Worm (Caenorhabditis elegans) whole organism, dauer: ENCODE data around the gene F26F4.2.

Source experiments
- unc-62 ChIP-seq: sonication (generic microtip); optimal IDR thresholded peaks from 2 replicates; lab custom pipeline; 2017; ENCODE audit warnings: missing biosample characterization, missing genetic modification reagents, missing genetic modification characterization

The F26F4.2 gene

ce11 chrIII:4930154-4930679, 19.2 kb downstream of the F26F4.2 start, which contains the start of gene set-2:
Gene set-2, minus strand, starts transcription at chrIII:4930204.
- no peak for TF ChIP-seq unc-62 (GFP tag; lab: Kevin White, UChicago)

DNA sequence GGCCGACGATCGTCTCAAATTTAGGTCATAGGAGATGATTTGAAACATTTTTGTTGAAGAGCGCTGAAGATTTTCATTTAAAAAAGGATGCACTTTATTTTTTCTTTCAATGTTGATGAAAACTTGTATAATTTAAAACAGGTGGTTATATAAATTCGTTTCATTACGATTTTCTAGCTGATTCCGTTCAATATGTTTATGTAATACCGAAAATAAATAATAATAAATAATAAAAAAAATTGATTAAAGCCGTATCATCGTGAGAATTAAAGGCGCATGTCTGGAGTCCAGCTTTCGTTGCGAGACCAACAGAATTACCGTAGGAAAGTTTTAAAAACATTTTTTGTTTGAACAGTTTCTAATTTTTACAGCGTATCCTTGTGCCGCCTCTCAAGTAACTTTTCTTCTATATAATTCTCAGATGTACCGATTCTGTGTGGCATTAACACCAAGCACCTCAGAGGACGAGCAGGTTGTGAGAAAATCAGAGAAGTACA, 21.2 kb downstream of the F26F4.2 start, which contains the start of the genes C26E6.12 and eri-9:
Gene C26E6.12 (minus strand): TSS at position 51 of the 497 bp plus-strand sequence.
Gene eri-9 (plus strand): TSS at position 248 of the 497 bp plus-strand sequence.
- TF ChIP-seq unc-62 (GFP tag; lab: Kevin White, UChicago), result no peak

DNA sequence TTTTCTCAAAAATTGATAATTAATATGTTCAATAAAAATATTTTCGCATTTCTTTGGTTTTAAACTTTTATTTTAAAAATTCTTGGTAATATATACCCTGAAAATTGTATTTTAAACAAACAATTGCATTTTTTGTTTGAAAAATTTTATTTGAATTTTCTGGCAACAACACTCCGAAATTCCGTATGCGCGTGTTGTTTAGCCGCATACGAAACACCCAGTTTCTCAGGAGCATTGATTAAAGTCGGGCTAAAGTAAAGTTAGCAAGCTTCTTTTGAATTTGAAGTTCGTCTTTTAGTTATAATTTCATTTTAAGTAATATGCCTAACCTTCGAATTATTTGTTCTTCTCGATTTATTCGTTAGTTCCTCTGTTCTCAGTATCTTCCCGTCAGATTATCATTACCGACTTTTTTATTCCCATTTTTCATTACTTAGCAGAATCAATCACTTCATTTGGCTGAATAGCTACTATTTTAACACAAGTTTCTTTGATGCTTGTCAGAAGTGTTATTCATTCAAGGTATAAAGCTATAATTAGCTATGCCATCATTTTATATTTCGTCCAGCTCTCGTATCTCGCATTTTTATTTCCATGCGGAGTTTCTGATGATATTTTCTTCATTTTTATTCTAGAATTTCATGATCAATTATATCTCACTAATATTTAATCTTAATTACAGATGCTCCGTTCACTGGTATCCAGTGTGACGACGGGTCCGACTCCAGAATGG, 24.0 kb downstream of the F26F4.2 start, which contains the start of gene mrps-18C:
Gene mrps-18C (plus strand): TSS at position 683 of the 733 bp plus-strand sequence.
- TF ChIP-seq unc-62 (GFP tag; lab: Kevin White, UChicago), result no peak

DNA sequence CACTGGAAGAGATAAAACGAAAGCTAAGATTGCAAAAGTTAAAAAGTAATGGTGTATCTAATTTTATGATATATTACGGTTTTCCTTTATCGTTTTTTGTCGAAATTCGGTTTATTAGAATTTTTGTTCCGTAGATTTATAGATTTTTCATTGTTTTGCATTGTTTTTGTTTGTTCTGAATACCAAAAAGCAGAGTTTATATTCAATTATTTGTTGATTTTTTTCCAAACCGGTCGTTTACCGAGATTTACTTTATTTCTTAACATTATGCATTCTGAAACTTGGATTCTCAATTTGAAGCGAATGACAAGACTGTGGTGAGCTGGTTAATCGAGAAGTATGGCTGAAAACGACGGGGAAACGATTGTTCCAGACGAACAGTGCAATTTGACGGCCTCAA, 26.0 kb downstream of the F26F4.2 start, which contains the start of gene fsn-1:
Gene fsn-1 (plus strand): TSS at position 301 of the 400 bp plus-strand sequence.
- no peak for TF ChIP-seq unc-62 (GFP tag; lab: Kevin White, UChicago)

ce11 chrIII:4939267-4939666, 28.2 kb downstream of the F26F4.2 start, which contains the start of gene rpb-2:
Gene rpb-2, plus strand, starts transcription at chrIII:4939567.
- no peak for TF ChIP-seq unc-62 (GFP tag; lab: Kevin White, UChicago)

- no peak for TF ChIP-seq unc-62 (GFP tag; lab: Kevin White, UChicago)
These were observed 33.2 kb downstream of the F26F4.2 start, which contains the start of gene ntl-9 for ce11 chrIII:4944213-4944612. Gene ntl-9, plus strand, starts transcription at chrIII:4944513.

- TF ChIP-seq unc-62 (GFP tag; lab: Kevin White, UChicago), result no peak
These were observed 36.3 kb downstream of the F26F4.2 start for ce11 chrIII:4947352-4947751.

DNA sequence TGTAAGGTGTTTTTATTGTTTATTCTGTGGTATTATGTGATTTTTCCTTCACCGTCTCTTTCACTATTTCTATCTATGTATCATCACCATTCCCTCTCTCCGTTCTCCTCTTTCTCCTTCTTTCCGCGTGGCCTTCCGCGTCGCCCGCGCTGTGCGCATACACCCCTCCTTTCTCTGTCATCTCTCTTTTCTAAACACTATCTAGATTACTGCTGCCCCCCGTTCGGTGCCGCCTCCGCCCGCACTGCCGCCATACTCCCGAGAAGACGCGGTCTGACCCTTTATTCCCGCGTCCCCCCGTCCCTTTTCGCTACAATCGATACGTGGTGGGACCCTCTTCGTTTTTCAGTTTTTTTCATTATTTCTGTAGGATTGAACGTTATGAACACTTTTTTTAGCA, 37.6 kb downstream of the F26F4.2 start:
- TF ChIP-seq unc-62 (GFP tag; lab: Kevin White, UChicago), result no peak

ce11 chrIII:4950345-4950744, 39.3 kb downstream of the F26F4.2 start:
- no peak for TF ChIP-seq unc-62 (GFP tag; lab: Kevin White, UChicago)

ce11 chrIII:4951210-4951609, 40.2 kb downstream of the F26F4.2 start:
- no peak for TF ChIP-seq unc-62 (GFP tag; lab: Kevin White, UChicago)

- TF ChIP-seq unc-62 (GFP tag; lab: Kevin White, UChicago), result no peak
These were observed 40.8 kb downstream of the F26F4.2 start, which contains the start of gene flh-2 for ce11 chrIII:4951824-4952223. Gene flh-2, plus strand, starts transcription at chrIII:4952124.

- TF ChIP-seq unc-62 (GFP tag; lab: Kevin White, UChicago), result no peak
These were observed 41.9 kb downstream of the F26F4.2 start for ce11 chrIII:4952970-4953369.

- no peak for TF ChIP-seq unc-62 (GFP tag; lab: Kevin White, UChicago)
These were observed 45.5 kb downstream of the F26F4.2 start, which contains the start of gene C26E6.1 for ce11 chrIII:4956566-4956965. Gene C26E6.1, plus strand, starts transcription at chrIII:4956866.

DNA sequence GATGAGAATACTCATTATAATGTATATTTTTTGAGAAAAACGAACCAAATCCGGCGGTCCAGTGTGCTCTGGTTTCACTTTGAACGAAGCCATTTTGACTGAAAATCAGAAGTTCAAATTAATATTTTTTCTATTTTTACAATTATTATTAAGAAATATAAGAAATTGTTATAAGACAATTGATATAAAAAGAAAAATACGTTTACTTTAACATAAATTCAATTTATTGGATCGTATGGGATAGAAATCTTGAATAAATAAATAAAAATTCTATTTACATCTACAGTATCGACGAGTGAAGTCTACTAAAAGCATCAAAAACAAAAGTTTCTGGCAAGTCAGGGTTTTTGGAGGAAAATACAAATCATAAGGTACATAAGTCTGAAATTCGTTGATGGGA, 49.1 kb downstream of the F26F4.2 start, which contains the start of gene C27F2.4:
Gene C27F2.4 (minus strand): TSS at position 101 of the 400 bp plus-strand sequence.
- no peak for TF ChIP-seq unc-62 (GFP tag; lab: Kevin White, UChicago)

DNA sequence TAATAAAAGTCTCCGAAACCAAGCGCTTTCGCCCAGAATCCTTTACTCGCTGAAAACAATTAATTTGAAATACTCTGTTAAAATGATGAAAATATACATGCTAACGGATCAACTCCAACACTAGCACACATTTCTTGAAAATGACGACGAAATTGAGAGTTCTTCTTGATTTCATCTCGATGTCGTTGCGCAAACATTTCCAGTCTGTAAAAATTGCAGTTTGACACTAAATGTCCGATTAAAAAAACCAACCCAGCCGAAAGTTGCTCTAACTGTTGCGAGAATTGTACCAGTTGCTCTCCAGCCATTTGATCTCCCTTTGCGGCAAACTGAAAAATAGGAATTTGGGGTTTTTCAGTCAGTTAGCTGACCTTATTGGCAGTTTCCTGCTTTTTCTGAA, 50.2 kb downstream of the F26F4.2 start:
- TF ChIP-seq unc-62 (GFP tag; lab: Kevin White, UChicago), result no peak
